Worm (Caenorhabditis elegans): ENCODE data around the gene K07E3.2.

The K07E3.2 gene

DNA sequence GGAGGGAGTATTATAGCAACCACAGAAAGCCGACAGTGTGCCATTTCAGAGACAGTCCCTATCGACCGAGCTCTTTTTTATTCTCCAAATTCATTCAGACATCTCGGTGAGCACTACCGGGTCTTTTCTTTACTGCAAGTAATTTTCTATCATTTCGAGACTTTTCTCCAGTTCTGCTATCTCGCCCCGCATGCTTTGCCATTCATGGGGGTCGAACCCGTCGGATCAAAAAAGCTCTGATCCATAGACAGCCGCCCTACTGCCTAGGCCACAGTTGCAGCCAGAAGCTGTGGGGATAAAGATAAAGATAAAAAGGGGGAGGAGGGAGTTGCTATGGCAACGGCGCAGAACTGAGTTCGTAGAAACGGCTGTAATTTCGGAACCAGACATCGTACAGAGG lies 47.3 kb downstream of the K07E3.2 start:
- TF ChIP-seq ceh-16 (tag; optimal IDR thresholded peaks at IDR 0.05) (no peak), mdl-1 (tag; optimal IDR thresholded peaks at IDR 0.05) (no peak), nfya-1 (tag; optimal IDR thresholded peaks at IDR 0.05; ENCODE audit: insufficient read depth) (no peak), fos-1 (tag; optimal IDR thresholded peaks at IDR 0.05) (no peak), nhr-43 (tag; optimal IDR thresholded peaks at IDR 0.05; ENCODE audit: poor library complexity, severe bottlenecking) (no peak), lin-15B (tag; optimal IDR thresholded peaks at IDR 0.05) (no peak)

DNA sequence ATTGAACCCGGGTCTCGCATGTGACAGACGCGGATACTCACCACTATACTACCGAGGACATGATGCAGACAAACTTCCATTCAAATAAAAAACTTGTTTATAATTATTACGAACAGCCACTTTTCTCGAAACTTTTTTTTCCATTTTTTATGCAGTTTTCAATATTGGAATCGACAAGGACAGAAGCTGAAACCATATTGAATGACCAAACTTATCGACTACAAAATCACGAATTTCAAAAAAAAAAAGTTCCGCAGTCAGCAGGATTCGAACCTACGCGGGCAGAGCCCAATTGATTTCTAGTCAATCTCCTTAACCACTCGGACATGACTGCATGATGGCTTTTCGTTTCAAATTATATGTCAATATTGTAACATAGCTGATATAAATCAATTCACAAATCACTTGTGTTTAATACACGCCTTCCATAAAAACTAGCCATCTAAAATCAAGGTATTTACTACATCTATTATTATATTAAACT lies 48.5 kb downstream of the K07E3.2 start:
- peak; percentile 2 for TF ChIP-seq elt-2 (tag; optimal IDR thresholded peaks at IDR 0.05)

DNA sequence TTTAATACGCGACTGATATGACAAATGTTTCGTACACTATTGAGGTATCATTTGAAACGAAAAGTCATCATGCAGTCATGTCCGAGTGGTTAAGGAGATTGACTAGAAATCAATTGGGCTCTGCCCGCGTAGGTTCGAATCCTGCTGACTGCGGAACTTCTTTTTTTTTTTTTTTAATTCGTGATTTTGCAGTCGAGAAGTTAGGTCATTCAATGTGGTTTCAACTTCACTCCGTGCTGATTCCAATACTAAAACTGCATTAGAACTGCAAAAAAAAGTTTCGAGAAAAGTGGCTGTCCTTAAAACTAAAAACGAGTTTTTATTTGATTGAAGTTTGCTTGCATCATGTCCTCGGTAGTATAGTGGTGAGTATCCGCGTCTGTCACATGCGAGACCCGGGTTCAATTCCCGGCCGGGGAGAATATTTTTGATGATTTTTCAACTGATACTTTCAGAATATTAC lies 50.3 kb downstream of the K07E3.2 start:
- TF ChIP-seq nhr-43 (tag; optimal IDR thresholded peaks at IDR 0.05; ENCODE audit: poor library complexity, severe bottlenecking) (peak; percentile 11), pha-4 (tag; optimal IDR thresholded peaks at IDR 0.05) (peak; percentile 5), hmg-11 (tag; optimal IDR thresholded peaks at IDR 0.05) (peak; percentile 35), elt-2 (tag; optimal IDR thresholded peaks at IDR 0.05) (peak; percentile 32), nfya-1 (tag; optimal IDR thresholded peaks at IDR 0.05; ENCODE audit: insufficient read depth) (peak; percentile 7), ceh-28 (tag; optimal IDR thresholded peaks at IDR 0.05) (peak; percentile 1), pqm-1 (tag; optimal IDR thresholded peaks at IDR 0.05) (peak; percentile 36)

DNA sequence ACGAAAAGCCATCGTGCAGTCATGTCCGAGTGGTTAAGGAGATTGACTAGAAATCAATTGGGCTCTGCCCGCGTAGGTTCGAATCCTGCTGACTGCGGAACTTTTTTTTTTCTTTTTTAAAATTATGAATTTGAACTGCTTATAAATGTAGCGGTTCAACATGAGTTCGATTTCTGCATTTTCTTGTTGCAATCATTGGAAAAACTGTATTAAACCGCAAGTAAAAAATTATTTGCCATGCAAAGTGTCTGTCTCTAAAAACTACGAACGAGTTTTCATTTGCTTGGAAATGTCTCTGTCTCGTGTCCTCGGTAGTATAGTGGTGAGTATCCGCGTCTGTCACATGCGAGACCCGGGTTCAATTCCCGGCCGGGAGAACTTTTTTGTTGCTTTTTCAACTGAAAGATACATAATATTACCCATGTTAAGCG lies 51.4 kb downstream of the K07E3.2 start:
- peak; percentile 12 for TF ChIP-seq elt-2 (tag; optimal IDR thresholded peaks at IDR 0.05)
- TF ChIP-seq lin-15B (tag; optimal IDR thresholded peaks at IDR 0.05) = peak; percentile 1
- peak; percentile 32 for TF ChIP-seq nfya-1 (tag; optimal IDR thresholded peaks at IDR 0.05; ENCODE audit: insufficient read depth)
- TF ChIP-seq lin-39 (tag; optimal IDR thresholded peaks at IDR 0.05) = peak; percentile 11
- TF ChIP-seq pha-4 (tag; optimal IDR thresholded peaks at IDR 0.05) = peak; percentile 49
- TF ChIP-seq nhr-23 (tag; optimal IDR thresholded peaks at IDR 0.05) = peak; percentile 20

DNA sequence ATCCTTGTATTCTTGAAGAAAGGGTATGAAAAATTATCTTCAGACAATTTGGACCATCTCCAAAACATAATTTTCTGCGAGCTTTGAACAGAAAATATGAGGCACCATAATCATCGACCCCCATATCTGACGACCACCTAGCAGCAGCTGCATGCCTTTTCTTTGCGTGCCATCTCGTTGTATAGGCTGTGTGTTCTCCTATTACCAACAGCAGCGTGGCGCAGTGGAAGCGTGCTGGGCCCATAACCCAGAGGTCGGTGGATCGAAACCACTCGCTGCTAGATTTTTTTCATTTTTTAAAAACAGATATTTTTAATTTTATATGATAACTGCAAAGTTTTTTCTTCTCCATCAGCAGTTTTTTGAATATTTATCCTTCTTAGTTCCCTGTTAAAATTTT lies 51.9 kb downstream of the K07E3.2 start:
- TF ChIP-seq nhr-28 (tag; optimal IDR thresholded peaks at IDR 0.05) (no peak), nhr-43 (tag; optimal IDR thresholded peaks at IDR 0.05; ENCODE audit: poor library complexity, severe bottlenecking) (peak; percentile 51), elt-1 (tag; optimal IDR thresholded peaks at IDR 0.05) (no peak), nhr-237 (tag; optimal IDR thresholded peaks at IDR 0.05) (no peak), lsy-12 (tag; optimal IDR thresholded peaks at IDR 0.05) (no peak), lin-15B (tag; optimal IDR thresholded peaks at IDR 0.05) (no peak)

DNA sequence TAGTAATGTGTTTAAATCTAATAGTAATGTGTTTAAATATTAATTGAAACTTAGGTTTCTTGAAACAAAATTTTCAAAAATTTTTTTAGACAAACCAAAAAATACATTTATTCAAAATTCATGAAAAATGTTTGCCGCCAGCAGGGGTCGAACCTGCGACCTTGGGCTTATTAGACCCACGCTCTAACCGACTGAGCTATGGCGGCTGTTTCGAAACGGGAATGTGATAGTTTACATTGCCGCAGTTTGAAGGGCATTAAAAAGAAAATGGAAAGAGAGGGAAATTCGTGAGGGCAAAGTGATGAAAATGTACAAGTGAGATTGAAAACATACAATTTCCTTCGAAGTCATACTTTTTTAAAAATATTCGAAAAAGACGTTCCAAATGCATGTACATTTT lies 52.4 kb downstream of the K07E3.2 start:
- TF ChIP-seq ceh-82 (tag; optimal IDR thresholded peaks at IDR 0.05) = no peak
- no peak for TF ChIP-seq nhr-12 (tag; optimal IDR thresholded peaks at IDR 0.05)
- TF ChIP-seq nhr-43 (tag; optimal IDR thresholded peaks at IDR 0.05; ENCODE audit: poor library complexity, severe bottlenecking) = peak; percentile 40
- no peak for TF ChIP-seq lin-39 (tag; optimal IDR thresholded peaks at IDR 0.05)
- no peak for TF ChIP-seq aly-2 (tag; optimal IDR thresholded peaks at IDR 0.05)
- peak; percentile 55 for TF ChIP-seq hmg-11 (tag; optimal IDR thresholded peaks at IDR 0.05)
- TF ChIP-seq nhr-28 (tag; optimal IDR thresholded peaks at IDR 0.05) = no peak
- TF ChIP-seq ceh-16 (tag; optimal IDR thresholded peaks at IDR 0.05) = no peak
- TF ChIP-seq nhr-23 (tag; optimal IDR thresholded peaks at IDR 0.05) = no peak
- no peak for TF ChIP-seq fkh-10 (GFP tag; optimal IDR thresholded peaks at IDR 0.05)
- no peak for TF ChIP-seq eor-1 (tag; optimal IDR thresholded peaks at IDR 0.05)
- TF ChIP-seq nhr-237 (tag; optimal IDR thresholded peaks at IDR 0.05) = no peak
- TF ChIP-seq mml-1 (tag; optimal IDR thresholded peaks at IDR 0.05) = no peak
- TF ChIP-seq lin-15B (tag; optimal IDR thresholded peaks at IDR 0.05) = no peak
- no peak for TF ChIP-seq unc-39 (tag; optimal IDR thresholded peaks at IDR 0.05)
- TF ChIP-seq unc-62 (GFP tag; optimal IDR thresholded peaks at IDR 0.05) = no peak
- peak; percentile 61 for TF ChIP-seq nhr-25 (tag; optimal IDR thresholded peaks at IDR 0.05)
- TF ChIP-seq lsy-12 (tag; optimal IDR thresholded peaks at IDR 0.05) = no peak
- peak; percentile 38 for TF ChIP-seq nfya-1 (tag; optimal IDR thresholded peaks at IDR 0.05; ENCODE audit: insufficient read depth)
- no peak for TF ChIP-seq tbx-2 (tag; optimal IDR thresholded peaks at IDR 0.05)
- peak; percentile 20 for TF ChIP-seq pqm-1 (tag; optimal IDR thresholded peaks at IDR 0.05)
- TF ChIP-seq elt-2 (tag; optimal IDR thresholded peaks at IDR 0.05) = peak; percentile 19
- no peak for TF ChIP-seq ZK546.5 (tag; optimal IDR thresholded peaks at IDR 0.05)
- TF ChIP-seq elt-1 (tag; optimal IDR thresholded peaks at IDR 0.05) = no peak
- no peak for TF ChIP-seq egl-5 (tag; optimal IDR thresholded peaks at IDR 0.05)
- TF ChIP-seq ceh-9 (tag; optimal IDR thresholded peaks at IDR 0.05) = no peak
- TF ChIP-seq ama-1 (optimal IDR thresholded peaks at IDR 0.05) = no peak
- TF ChIP-seq jun-1 (tag; optimal IDR thresholded peaks at IDR 0.05) = no peak
- TF ChIP-seq pha-4 (tag; optimal IDR thresholded peaks at IDR 0.05) = peak; percentile 32
- no peak for TF ChIP-seq skn-1 (tag; optimal IDR thresholded peaks at IDR 0.05)
- TF ChIP-seq nhr-77 (tag; optimal IDR thresholded peaks at IDR 0.05) = no peak
- TF ChIP-seq mdl-1 (tag; optimal IDR thresholded peaks at IDR 0.05) = no peak
- no peak for TF ChIP-seq daf-12 (tag; optimal IDR thresholded peaks at IDR 0.05)
- no peak for TF ChIP-seq zag-1 (tag; optimal IDR thresholded peaks at IDR 0.05)
- TF ChIP-seq nhr-67 (tag; optimal IDR thresholded peaks at IDR 0.05) = no peak
- no peak for TF ChIP-seq fos-1 (tag; optimal IDR thresholded peaks at IDR 0.05)
- no peak for TF ChIP-seq nhr-11 (tag; optimal IDR thresholded peaks at IDR 0.05)
- TF ChIP-seq R02D3.7 (tag; optimal IDR thresholded peaks at IDR 0.05) = no peak
